Worm (Caenorhabditis elegans) whole organism, midembryonic: Measurements from ENCODE around the gene C16C10.8.

Experiments
- T22C8.4 ChIP-seq: fragments of 200-800 bp; sonication (Bioruptor generic); IDR thresholded peaks from 2 replicates; pipeline ENCODE4 v1.3.6; 2022; ENCODE audit warnings: missing genetic modification characterization, missing compliant biosample characterization
- cog-1 ChIP-seq: sonication (generic microtip); optimal IDR thresholded peaks from 2 replicates; lab custom pipeline; 2016; ENCODE audit warnings: missing genetic modification characterization, missing compliant biosample characterization
- flt-1 ChIP-seq: fragments of 200-800 bp; sonication (Bioruptor generic); IDR thresholded peaks from 2 replicates; pipeline ENCODE4 v1.3.6; 2022; ENCODE audit warnings: missing genetic modification characterization, missing compliant biosample characterization
- klf-2 ChIP-seq: fragments of 200-800 bp; sonication (Bioruptor generic); conservative IDR thresholded peaks from 2 replicates; pipeline ENCODE4 v1.3.6; 2022; ENCODE audit warnings: missing genetic modification reagents, missing genetic modification characterization, missing compliant biosample characterization
- med-1 ChIP-seq: sonication (generic microtip); optimal IDR thresholded peaks from 2 replicates; lab custom pipeline; 2017; ENCODE audit warnings: missing genetic modification characterization, mild to moderate bottlenecking, missing compliant biosample characterization, antibody characterized with exemption, missing genetic modification reagents; ENCODE audit not compliant: insufficient read depth
- ref-1 ChIP-seq: fragments of 200-800 bp; sonication (Bioruptor generic); conservative IDR thresholded peaks from 2 replicates; pipeline ENCODE4 v1.3.6; 2022; ENCODE audit warnings: missing genetic modification reagents, missing genetic modification characterization, missing compliant biosample characterization
- tab-1 ChIP-seq: fragments of 200-800 bp; sonication (Bioruptor generic); IDR thresholded peaks from 2 replicates; pipeline ENCODE4 v1.3.6; 2022; ENCODE audit warnings: missing genetic modification characterization, missing compliant biosample characterization
- ztf-23 ChIP-seq: fragments of 200-800 bp; sonication (Bioruptor generic); IDR thresholded peaks from 2 replicates; pipeline ENCODE4 v1.3.6; 2022; ENCODE audit warnings: missing genetic modification reagents, missing genetic modification characterization, missing compliant biosample characterization
- ztf-29 ChIP-seq: fragments of 200-800 bp; sonication (Bioruptor generic); IDR thresholded peaks from 2 replicates; pipeline ENCODE4 v1.3.6; 2022; ENCODE audit warnings: missing genetic modification reagents, missing genetic modification characterization, missing compliant biosample characterization

C16C10.8 gene

DNA sequence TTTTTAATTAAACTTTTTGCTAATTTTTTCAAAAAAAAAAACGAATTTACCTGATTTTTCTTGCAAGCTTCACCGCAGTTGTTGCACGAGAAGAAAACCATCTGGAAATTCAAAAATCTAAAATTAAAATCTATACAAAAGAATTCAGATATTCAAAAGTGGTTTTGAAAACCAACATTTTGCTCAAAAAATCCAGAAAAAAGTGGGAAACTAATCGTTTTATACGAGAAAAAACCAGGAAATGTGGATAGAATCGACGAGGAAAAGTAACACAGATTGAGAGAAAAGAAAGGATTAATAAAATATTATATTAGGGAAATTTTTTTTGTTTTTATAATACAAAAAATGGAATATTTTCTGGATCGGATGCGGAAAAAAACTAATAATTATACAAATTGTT lies at the start of gene C16C10.8:
C16C10.8 (minus strand) TSS at position 101 of the 400 bp plus-strand sequence.
- TF ChIP-seq klf-2 (GFP tag; lab: Robert Waterston, UW) (no peak), ztf-29 (GFP tag; lab: Robert Waterston, UW) (no peak), ref-1 (GFP tag; lab: Robert Waterston, UW) (no peak), ztf-23 (GFP tag; lab: Robert Waterston, UW) (no peak), flt-1 (no peak), med-1 (no peak), cog-1 (tag; lab: Kevin White, UChicago) (no peak), T22C8.4 (no peak), tab-1 (GFP tag; lab: Robert Waterston, UW) (no peak)

- TF ChIP-seq tab-1 (GFP tag; lab: Robert Waterston, UW): no peak
- no peak for TF ChIP-seq klf-2 (GFP tag; lab: Robert Waterston, UW)
- no peak for TF ChIP-seq ztf-23 (GFP tag; lab: Robert Waterston, UW)
- no peak for TF ChIP-seq med-1
- no peak for TF ChIP-seq cog-1 (tag; lab: Kevin White, UChicago)
- TF ChIP-seq ztf-29 (GFP tag; lab: Robert Waterston, UW): no peak
- no peak for TF ChIP-seq ref-1 (GFP tag; lab: Robert Waterston, UW)
- TF ChIP-seq T22C8.4: no peak
- no peak for TF ChIP-seq flt-1
Observed at ce11 chrIII:4210661-4211060, 46.7 kb upstream of the C16C10.8 start.

DNA sequence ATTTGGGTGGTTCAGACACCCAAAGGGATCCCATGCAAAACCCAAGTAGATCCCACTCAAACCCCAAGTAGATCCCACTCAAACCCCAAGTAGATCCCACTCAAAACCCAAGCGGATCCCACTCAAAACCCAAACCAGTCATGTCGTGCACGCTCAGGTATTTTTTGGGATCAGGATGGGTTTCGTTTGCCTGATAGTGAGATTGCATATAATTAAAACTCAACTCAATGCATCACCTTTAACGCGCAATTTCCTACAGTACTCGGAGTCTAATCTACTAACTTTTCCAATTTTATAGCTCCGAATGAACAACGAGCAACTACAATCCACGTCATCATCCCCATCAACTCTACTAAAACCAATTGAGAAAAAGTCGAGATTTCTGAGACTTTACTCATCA lies 45.2 kb upstream of the C16C10.8 start, which contains the start of gene phlp-2:
phlp-2 (plus strand) TSS at position 301 of the 400 bp plus-strand sequence.
- TF ChIP-seq ref-1 (GFP tag; lab: Robert Waterston, UW) (no peak), med-1 (no peak), cog-1 (tag; lab: Kevin White, UChicago) (no peak), klf-2 (GFP tag; lab: Robert Waterston, UW) (no peak), T22C8.4 (no peak), tab-1 (GFP tag; lab: Robert Waterston, UW) (no peak), ztf-23 (GFP tag; lab: Robert Waterston, UW) (no peak), ztf-29 (GFP tag; lab: Robert Waterston, UW) (no peak), flt-1 (no peak)

DNA sequence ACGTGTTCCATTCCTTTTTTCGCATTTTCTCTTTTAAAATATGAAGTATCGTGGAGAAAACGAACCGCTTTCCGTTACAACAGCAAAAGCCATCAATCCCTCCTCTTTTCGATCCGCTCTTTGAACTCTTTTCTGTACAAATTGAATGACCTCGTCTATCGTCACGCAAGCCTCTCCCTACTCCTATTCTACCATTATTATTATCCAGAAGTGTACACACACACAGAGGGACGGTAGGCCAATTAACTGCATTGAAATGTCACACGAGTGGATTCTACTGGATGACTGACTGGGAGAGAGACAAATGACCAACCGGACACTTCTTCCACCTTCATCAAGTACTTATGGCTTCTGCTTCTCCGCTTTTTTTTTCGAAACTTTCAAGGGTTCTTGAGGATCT lies 44.2 kb upstream of the C16C10.8 start:
- TF ChIP-seq cog-1 (tag; lab: Kevin White, UChicago) (no peak), tab-1 (GFP tag; lab: Robert Waterston, UW) (no peak), ztf-23 (GFP tag; lab: Robert Waterston, UW) (no peak), flt-1 (no peak), T22C8.4 (no peak), ztf-29 (GFP tag; lab: Robert Waterston, UW) (no peak), ref-1 (GFP tag; lab: Robert Waterston, UW) (no peak), med-1 (no peak), klf-2 (GFP tag; lab: Robert Waterston, UW) (no peak)

DNA sequence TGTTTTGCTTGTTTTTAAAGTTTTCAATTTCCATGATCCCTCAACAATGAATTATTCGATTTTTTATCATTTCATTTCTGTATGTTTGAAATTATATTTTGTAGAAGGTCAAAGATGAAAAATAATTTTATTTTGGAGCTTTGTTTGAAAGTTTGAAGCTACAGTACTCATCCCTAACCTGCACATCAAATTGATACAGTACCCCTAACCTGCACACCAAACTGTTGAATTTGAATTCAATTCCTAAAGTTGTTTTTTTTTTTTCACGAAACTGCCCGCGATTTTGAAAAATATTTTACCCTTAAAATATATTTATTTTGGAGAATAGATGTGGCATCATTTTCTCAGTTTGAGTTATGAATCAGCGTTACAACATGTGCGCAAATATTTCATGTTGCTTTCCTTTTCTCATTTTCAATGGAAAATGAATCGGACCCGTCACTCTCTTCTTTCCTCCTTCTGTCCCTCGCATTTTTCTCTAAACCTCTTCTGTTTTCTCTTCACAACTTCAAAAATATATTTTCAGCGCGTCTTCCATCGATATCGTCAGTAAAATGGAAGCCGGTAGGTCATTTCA lies 41.9 kb upstream of the C16C10.8 start, which contains the start of gene R74.8:
R74.8 (plus strand) TSS at position 527 of the 577 bp plus-strand sequence.
- TF ChIP-seq klf-2 (GFP tag; lab: Robert Waterston, UW) (no peak), tab-1 (GFP tag; lab: Robert Waterston, UW) (no peak), cog-1 (tag; lab: Kevin White, UChicago) (no peak), ztf-29 (GFP tag; lab: Robert Waterston, UW) (no peak), flt-1 (no peak), ref-1 (GFP tag; lab: Robert Waterston, UW) (no peak), ztf-23 (GFP tag; lab: Robert Waterston, UW) (no peak), T22C8.4 (no peak), med-1 (no peak)

ce11 chrIII:4204964-4205363 lies 41.0 kb upstream of the C16C10.8 start:
- TF ChIP-seq ztf-23 (GFP tag; lab: Robert Waterston, UW) (no peak), klf-2 (GFP tag; lab: Robert Waterston, UW) (no peak), tab-1 (GFP tag; lab: Robert Waterston, UW) (no peak), med-1 (no peak), flt-1 (no peak), ztf-29 (GFP tag; lab: Robert Waterston, UW) (no peak), T22C8.4 (no peak), ref-1 (GFP tag; lab: Robert Waterston, UW) (no peak), cog-1 (tag; lab: Kevin White, UChicago) (no peak)

- TF ChIP-seq cog-1 (tag; lab: Kevin White, UChicago) (no peak), T22C8.4 (no peak)
Observed at ce11 chrIII:4204072-4204471, 40.1 kb upstream of the C16C10.8 start, which contains the start of the genes pelo-1 and R74.7. Gene pelo-1 (minus strand): TSS chrIII:4204222. Gene R74.7 (plus strand): TSS chrIII:4204429.

- no peak for TF ChIP-seq med-1
- TF ChIP-seq cog-1 (tag; lab: Kevin White, UChicago): no peak
- no peak for TF ChIP-seq ref-1 (GFP tag; lab: Robert Waterston, UW)
- TF ChIP-seq flt-1: no peak
- TF ChIP-seq ztf-23 (GFP tag; lab: Robert Waterston, UW): no peak
- TF ChIP-seq klf-2 (GFP tag; lab: Robert Waterston, UW): no peak
- no peak for TF ChIP-seq tab-1 (GFP tag; lab: Robert Waterston, UW)
- TF ChIP-seq ztf-29 (GFP tag; lab: Robert Waterston, UW): no peak
- TF ChIP-seq T22C8.4: no peak
Observed at ce11 chrIII:4196988-4197384, 33.0 kb upstream of the C16C10.8 start, which contains the start of gene asd-1. Gene asd-1 (plus strand): TSS chrIII:4197285.

ce11 chrIII:4196301-4196987 lies 32.5 kb upstream of the C16C10.8 start:
- no peak; the same call in 1 of the 2 replicates for TF ChIP-seq tab-1 (GFP tag; lab: Robert Waterston, UW)
- no peak for TF ChIP-seq flt-1
- peak; percentile 75 for TF ChIP-seq ztf-23 (GFP tag; lab: Robert Waterston, UW)
- peak; percentile 47 for TF ChIP-seq cog-1 (tag; lab: Kevin White, UChicago)
